Fruit fly (Drosophila melanogaster) whole organism, embryonic: ENCODE measurements around the gene CG31548.
A peak's percentile ranks its signal among the peaks of the same experiment; 100 is the strongest.

Source experiments
- Blimp-1 ChIP-seq: fragments of 200-800 bp; sonication (Bioruptor generic); optimal IDR thresholded peaks from 3 replicates; lab custom pipeline; 2018; ENCODE audit warnings: missing biosample characterization, missing genetic modification characterization, mild to moderate bottlenecking, moderate library complexity, missing genetic modification reagents
- BtbVII ChIP-seq: fragments of 200-800 bp; sonication (Bioruptor generic); optimal IDR thresholded peaks from 3 replicates; lab custom pipeline; 2017; ENCODE audit warnings: missing biosample characterization, mild to moderate bottlenecking, missing genetic modification characterization
- CG11504 ChIP-seq: fragments of 200-800 bp; sonication (Bioruptor generic); optimal IDR thresholded peaks from 3 replicates; lab custom pipeline; 2019; ENCODE audit warnings: missing biosample characterization, mild to moderate bottlenecking, missing genetic modification characterization, moderate library complexity
- CG15269 ChIP-seq: fragments of 200-800 bp; sonication (Bioruptor generic); optimal IDR thresholded peaks from 2 replicates; lab custom pipeline; 2018; ENCODE audit warnings: missing biosample characterization, mild to moderate bottlenecking, missing genetic modification characterization, moderate library complexity
- CG16815 ChIP-seq: fragments of 200-800 bp; sonication (Bioruptor generic); optimal IDR thresholded peaks from 3 replicates; lab custom pipeline; 2017; ENCODE audit warnings: missing biosample characterization, mild to moderate bottlenecking, missing genetic modification characterization
- CG2199 ChIP-seq: fragments of 200-800 bp; sonication (Bioruptor generic); IDR thresholded peaks from 3 replicates; pipeline ENCODE4 v1.3.6; 2022; ENCODE audit warnings: missing biosample characterization, missing genetic modification characterization
- CG30431 ChIP-seq: fragments of 200-800 bp; sonication (Bioruptor generic); optimal IDR thresholded peaks from 2 replicates; lab custom pipeline; 2017; ENCODE audit warnings: missing biosample characterization, missing genetic modification characterization
- CG31224 ChIP-seq: fragments of 200-800 bp; sonication (Bioruptor generic); IDR thresholded peaks from 2 replicates; pipeline ENCODE4 v1.3.6; 2022; ENCODE audit warnings: missing biosample characterization, missing genetic modification characterization
- CG32772 ChIP-seq: fragments of 200-800 bp; sonication (Bioruptor generic); IDR thresholded peaks from 2 replicates; pipeline ENCODE4 v1.3.6; 2022; ENCODE audit warnings: missing biosample characterization, missing genetic modification characterization
- CG3281 ChIP-seq: fragments of 200-800 bp; sonication (Bioruptor generic); optimal IDR thresholded peaks from 3 replicates; lab custom pipeline; 2017; ENCODE audit warnings: missing biosample characterization, mild to moderate bottlenecking, missing genetic modification characterization
- CG3995 ChIP-seq: fragments of 200-800 bp; sonication (Bioruptor generic); optimal IDR thresholded peaks from 3 replicates; lab custom pipeline; 2016; ENCODE audit warnings: missing biosample characterization, missing genetic modification characterization
- CG7963 ChIP-seq: fragments of 200-800 bp; sonication (Bioruptor generic); IDR thresholded peaks from 3 replicates; pipeline ENCODE4 v1.3.6; 2022; ENCODE audit warnings: missing biosample characterization, missing genetic modification characterization; ENCODE audit not compliant: partially characterized antibody
- CG8281 ChIP-seq: fragments of 200-800 bp; sonication (Bioruptor generic); optimal IDR thresholded peaks from 2 replicates; lab custom pipeline; 2018; ENCODE audit warnings: missing biosample characterization, mild to moderate bottlenecking, missing genetic modification characterization, moderate library complexity
- CG8765 ChIP-seq: fragments of 200-800 bp; sonication (Bioruptor generic); IDR thresholded peaks from 2 replicates; pipeline ENCODE4 v1.3.6; 2022; ENCODE audit warnings: missing biosample characterization, missing genetic modification characterization
- Dbx ChIP-seq: fragments of 200-800 bp; sonication (Bioruptor generic); IDR thresholded peaks from 3 replicates; pipeline ENCODE4 v1.3.6; 2022; ENCODE audit warnings: missing biosample characterization, missing genetic modification characterization
- Deaf1 ChIP-seq: fragments of 200-800 bp; optimal IDR thresholded peaks from 3 replicates; lab custom pipeline; 2019; ENCODE audit warnings: missing biosample characterization, mild to moderate bottlenecking, missing genetic modification characterization, moderate library complexity
- Dek ChIP-seq: fragments of 200-800 bp; sonication (Bioruptor generic); optimal IDR thresholded peaks from 3 replicates; lab custom pipeline; 2019; ENCODE audit warnings: missing biosample characterization, mild to moderate bottlenecking, missing genetic modification characterization, moderate library complexity
- Dip2 ChIP-seq: fragments of 200-800 bp; sonication (Bioruptor generic); IDR thresholded peaks from 2 replicates; pipeline ENCODE4 v1.3.6; 2022; ENCODE audit warnings: missing biosample characterization, missing genetic modification characterization
- Elba2 ChIP-seq: fragments of 200-800 bp; sonication (Bioruptor generic); optimal IDR thresholded peaks from 3 replicates; lab custom pipeline; 2016; ENCODE audit warnings: missing biosample characterization, missing genetic modification characterization
- Ets65A ChIP-seq: fragments of 200-800 bp; sonication (Bioruptor generic); peaks from one replicate; lab custom pipeline; 2016; ENCODE audit warnings: missing biosample characterization, missing genetic modification characterization
- Fer1 ChIP-seq: fragments of 200-800 bp; sonication (Bioruptor generic); optimal IDR thresholded peaks from 2 replicates; lab custom pipeline; 2017; ENCODE audit warnings: missing biosample characterization, mild to moderate bottlenecking, missing genetic modification characterization
- Gug ChIP-seq: fragments of 200-800 bp; sonication (Bioruptor generic); IDR thresholded peaks from 4 replicates; pipeline ENCODE4 v1.3.6; 2022; ENCODE audit warnings: missing biosample characterization, missing genetic modification characterization
- Hmx ChIP-seq: fragments of 200-800 bp; sonication (Bioruptor generic); optimal IDR thresholded peaks from 2 replicates; lab custom pipeline; 2016; ENCODE audit warnings: missing biosample characterization, missing genetic modification characterization
- MESR4 ChIP-seq: fragments of 200-800 bp; sonication (Bioruptor generic); optimal IDR thresholded peaks from 2 replicates; lab custom pipeline; 2018; ENCODE audit warnings: missing biosample characterization, mild to moderate bottlenecking, missing genetic modification characterization, moderate library complexity
- Mad ChIP-seq: fragments of 200-800 bp; sonication (Bioruptor generic); optimal IDR thresholded peaks from 2 replicates; lab custom pipeline; 2016; ENCODE audit warnings: missing biosample characterization, missing genetic modification characterization
- Med ChIP-seq: fragments of 200-800 bp; sonication (Bioruptor generic); peaks from one replicate; lab custom pipeline; 2016; ENCODE audit warnings: missing biosample characterization, missing genetic modification characterization, mild to moderate bottlenecking, inconsistent platforms, moderate library complexity
- Scr ChIP-seq: fragments of 200-800 bp; sonication (Bioruptor generic); IDR thresholded peaks from 2 replicates; pipeline ENCODE4 v1.3.6; 2022; ENCODE audit warnings: missing biosample characterization, missing genetic modification characterization; ENCODE audit not compliant: partially characterized antibody
- Sox102F ChIP-seq: fragments of 200-800 bp; sonication (Bioruptor generic); optimal IDR thresholded peaks from 2 replicates; lab custom pipeline; 2018; ENCODE audit warnings: missing biosample characterization, mild to moderate bottlenecking, missing genetic modification characterization, moderate library complexity
- Tbp ChIP-seq: fragments of >200 bp; optimal IDR thresholded peaks from 2 replicates; lab custom pipeline; 2018; ENCODE audit warnings: missing biosample characterization, missing genetic modification characterization
- ab ChIP-seq: fragments of 200-800 bp; sonication (Bioruptor generic); optimal IDR thresholded peaks from 2 replicates; lab custom pipeline; 2016; ENCODE audit warnings: missing biosample characterization, missing genetic modification characterization
- ase ChIP-seq: fragments of 200-800 bp; sonication (Bioruptor generic); IDR thresholded peaks from 3 replicates; pipeline ENCODE4 v1.3.6; 2022; ENCODE audit warnings: missing biosample characterization, missing genetic modification characterization
- bbx ChIP-seq: fragments of 200-800 bp; sonication (Bioruptor generic); IDR thresholded peaks from 2 replicates; pipeline ENCODE4 v1.3.6; 2022; ENCODE audit warnings: missing biosample characterization, missing genetic modification characterization; ENCODE audit not compliant: partially characterized antibody
- bsh ChIP-seq, 2 experiments: fragments of 200-800 bp; sonication (Bioruptor generic); optimal IDR thresholded peaks; 2 replicates each; lab custom pipeline; 2017 to 2018; ENCODE audit warnings: mild to moderate bottlenecking in 2 of 2, missing biosample characterization in 2 of 2, missing genetic modification characterization in 2 of 2, moderate library complexity in 1 of 2
- cad ChIP-seq: fragments of >200 bp; optimal IDR thresholded peaks from 2 replicates; lab custom pipeline; 2017; ENCODE audit warnings: missing biosample characterization, missing genetic modification characterization
- chif ChIP-seq, 2 experiments: fragments of 200-800 bp; sonication (Bioruptor generic); optimal IDR thresholded peaks; 3 replicates each; lab custom pipeline; 2016; ENCODE audit warnings: missing biosample characterization in 2 of 2, missing genetic modification characterization in 2 of 2
- chinmo ChIP-seq: fragments of 200-800 bp; sonication (Bioruptor generic); IDR thresholded peaks from 4 replicates; pipeline ENCODE4 v1.3.6; 2022; ENCODE audit warnings: missing biosample characterization, missing genetic modification characterization; ENCODE audit not compliant: partially characterized antibody
- cwo ChIP-seq: fragments of 200-800 bp; sonication (Bioruptor generic); optimal IDR thresholded peaks from 3 replicates; lab custom pipeline; 2017; ENCODE audit warnings: missing biosample characterization, missing genetic modification characterization, mild to moderate bottlenecking, moderate library complexity, missing genetic modification reagents
- dysf ChIP-seq: fragments of 200-800 bp; sonication (Bioruptor generic); IDR thresholded peaks from 3 replicates; pipeline ENCODE4 v1.3.6; 2022; ENCODE audit warnings: missing biosample characterization, missing genetic modification characterization
- ftz-f1 ChIP-seq: fragments of 200-800 bp; sonication (Bioruptor generic); optimal IDR thresholded peaks from 2 replicates; lab custom pipeline; 2016; ENCODE audit warnings: missing biosample characterization, missing genetic modification characterization
- gfzf ChIP-seq: fragments of 200-800 bp; sonication (Bioruptor generic); optimal IDR thresholded peaks from 2 replicates; lab custom pipeline; 2016; ENCODE audit warnings: missing biosample characterization, mild to moderate bottlenecking, missing genetic modification characterization, moderate library complexity
- knrl ChIP-seq: fragments of 200-800 bp; sonication (Bioruptor generic); IDR thresholded peaks from 3 replicates; pipeline ENCODE4 v1.3.6; 2022; ENCODE audit warnings: missing biosample characterization, missing genetic modification characterization; ENCODE audit not compliant: partially characterized antibody
- nau ChIP-seq: fragments of 200-800 bp; sonication (Bioruptor generic); optimal IDR thresholded peaks from 3 replicates; lab custom pipeline; 2017; ENCODE audit warnings: missing biosample characterization, mild to moderate bottlenecking, missing genetic modification characterization, missing genetic modification reagents
- nerfin-1 ChIP-seq: fragments of 200-800 bp; sonication (Bioruptor generic); optimal IDR thresholded peaks from 3 replicates; lab custom pipeline; 2019; ENCODE audit warnings: missing biosample characterization, mild to moderate bottlenecking, missing genetic modification characterization, moderate library complexity
- pan ChIP-seq, 4 experiments: fragments of >200 bp in 3 of 4; fragments of 200-800 bp in 1 of 4; sonication (Bioruptor generic) in 1 of 4; optimal IDR thresholded peaks in 3 of 4; IDR thresholded peaks in 1 of 4; 2 replicates each; pipeline versions ENCODE4 v1.3.6 to Lab custom; 2017 to 2022; ENCODE audit warnings: missing biosample characterization in 2 of 4, missing genetic modification characterization in 2 of 4, mixed read lengths in 1 of 4
- peb ChIP-seq: fragments of 200-800 bp; sonication (Bioruptor generic); IDR thresholded peaks from 2 replicates; pipeline ENCODE4 v1.3.6; 2022; ENCODE audit warnings: missing biosample characterization, missing genetic modification characterization
- phol ChIP-seq: fragments of 200-800 bp; sonication (Bioruptor generic); optimal IDR thresholded peaks from 3 replicates; lab custom pipeline; 2018; ENCODE audit warnings: missing biosample characterization, mild to moderate bottlenecking, missing genetic modification characterization, moderate library complexity
- seq ChIP-seq: fragments of 200-800 bp; sonication (Bioruptor generic); IDR thresholded peaks from 2 replicates; pipeline ENCODE4 v1.3.6; 2022; ENCODE audit warnings: missing biosample characterization, missing genetic modification characterization
- stwl ChIP-seq: fragments of 200-800 bp; sonication (Bioruptor generic); optimal IDR thresholded peaks from 3 replicates; lab custom pipeline; 2018; ENCODE audit warnings: missing biosample characterization, mild to moderate bottlenecking, missing genetic modification characterization, moderate library complexity
- unpg ChIP-seq: fragments of 200-800 bp; sonication (Bioruptor generic); optimal IDR thresholded peaks from 3 replicates; lab custom pipeline; 2018; ENCODE audit warnings: missing biosample characterization, mild to moderate bottlenecking, missing genetic modification characterization, moderate library complexity

CG31548 gene

dm6 chr3R:5660198-5660893 is 23.7 kb upstream of the CG31548 start, which contains the start of gene Wdr33 (continued):
- TF ChIP-seq peb (no peak), Gug (GFP tag; lab: Robert Waterston, UW) (no peak), CG8765 (no peak), cad (no peak), CG16815 (GFP tag; lab: Kevin White, UChicago) (peak; percentile 30), CG32772 (GFP tag; lab: Robert Waterston, UW) (no peak), CG3995 (peak; percentile 60), Sox102F (no peak), Deaf1 (tag; lab: Kevin White, UChicago) (no peak), nau (no peak), CG15269 (tag; lab: Kevin White, UChicago) (peak; percentile 37), bbx (peak; percentile 86), Fer1 (GFP tag; lab: Kevin White, UChicago) (no peak), phol (tag; lab: Kevin White, UChicago) (no peak), CG8281 (tag; lab: Kevin White, UChicago) (no peak), Dbx (GFP tag; lab: Robert Waterston, UW) (no peak), nerfin-1 (tag; lab: Kevin White, UChicago) (no peak), Ets65A (GFP tag; lab: Kevin White, UChicago) (no peak), Tbp (GFP tag; lab: Kevin White, UChicago) (no peak), cwo (GFP tag; lab: Kevin White, UChicago) (no peak), bsh (GFP tag; optimal IDR thresholded peaks at IDR 0.05; lab: Kevin White, UChicago) (no peak), CG11504 (tag; lab: Kevin White, UChicago) (no peak), Mad (GFP tag; lab: Kevin White, UChicago) (no peak), Dip2 (GFP tag; lab: Robert Waterston, UW) (no peak), Elba2 (GFP tag; lab: Kevin White, UChicago) (no peak), chif (GFP tag; optimal IDR thresholded peaks at IDR 0.05; lab: Kevin White, UChicago) (no peak), Scr (GFP tag; lab: Robert Waterston, UW) (peak; percentile 95), pan (optimal IDR thresholded peaks at IDR 0.05; lab: Kevin White, UChicago) (no peak), pan (GFP tag; optimal IDR thresholded peaks at IDR 0.05 in 1 of 2, IDR thresholded peaks at IDR 0.05 in 1 of 2) (peak in 1 of 2 experiments; percentile 46), gfzf (GFP tag; lab: Kevin White, UChicago) (no peak), CG31224 (GFP tag; lab: Robert Waterston, UW) (no peak), knrl (GFP tag; lab: Robert Waterston, UW) (peak; percentile 94), MESR4 (peak; percentile 85), stwl (tag; lab: Kevin White, UChicago) (peak; percentile 64), Hmx (GFP tag; lab: Kevin White, UChicago) (no peak), CG2199 (no peak), BtbVII (GFP tag; lab: Kevin White, UChicago) (peak; percentile 27), dysf (GFP tag; lab: Robert Waterston, UW) (no peak), CG30431 (GFP tag; lab: Kevin White, UChicago) (no peak), Dek (peak; percentile 34), seq (GFP tag; lab: Robert Waterston, UW) (no peak), CG7963 (peak; percentile 83), unpg (GFP tag; lab: Kevin White, UChicago) (peak; percentile 31), ase (GFP tag; lab: Robert Waterston, UW) (no peak; the same call in 2 of the 3 replicates), chinmo (peak; percentile 61; the same call in 2 of the 4 replicates), CG3281 (GFP tag; lab: Kevin White, UChicago) (no peak), ftz-f1 (GFP tag; lab: Kevin White, UChicago) (no peak), Med (GFP tag; lab: Kevin White, UChicago) (no peak), Blimp-1 (no peak), ab (no peak)
